Fruit fly (Drosophila melanogaster) S2 (cell line): ENCODE results near the gene CG13733.

Experiments
- CG8478 ChIP-seq: fragments of >200 bp; optimal IDR thresholded peaks from 2 replicates; lab custom pipeline; 2018
- CTCF ChIP-seq, 2 experiments: fragments of >200 bp; optimal IDR thresholded peaks; 2 replicates each; lab custom pipeline; 2018

Gene CG13733

DNA sequence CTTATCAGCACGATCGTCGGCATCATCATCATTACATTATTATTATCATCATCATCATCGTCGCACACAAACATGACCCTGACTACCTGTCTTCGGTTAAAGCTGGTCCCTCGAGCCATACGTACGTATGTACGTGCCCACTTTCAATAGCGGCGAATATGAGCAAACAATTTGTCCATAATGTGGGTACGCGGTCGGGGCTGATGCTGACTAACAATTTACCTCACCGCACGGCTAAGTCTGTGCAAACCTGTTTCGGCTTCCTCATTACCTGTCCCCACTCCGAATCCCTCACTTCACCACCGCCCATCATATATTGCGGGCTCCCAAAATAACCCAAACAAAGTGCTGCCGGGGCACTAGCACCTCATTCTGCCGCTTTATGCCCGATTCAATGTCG lies 48.3 kb downstream of the CG13733 start:
- TF ChIP-seq CTCF (optimal IDR thresholded peaks at IDR 0.05; lab: Kevin White, UChicago) (no peak), CG8478 (lab: Kevin White, UChicago) (no peak)

DNA sequence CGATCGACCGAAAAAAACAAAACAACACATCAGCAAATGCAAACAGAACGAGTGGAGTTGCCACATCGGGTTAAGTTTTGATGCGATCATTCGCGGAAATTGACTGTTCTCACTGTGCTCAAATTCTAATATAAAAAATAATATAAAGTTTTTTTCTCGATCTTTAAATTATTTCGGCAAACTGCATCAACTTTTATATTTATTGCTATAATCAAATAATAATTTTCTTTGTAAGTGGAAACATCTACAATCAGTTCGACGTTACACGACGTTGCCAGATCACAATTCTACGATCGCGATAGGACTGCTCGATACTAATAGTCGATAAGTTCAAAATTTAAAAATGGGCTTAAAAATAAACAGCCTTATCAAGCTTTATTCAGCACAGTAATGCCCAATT lies 49.9 kb downstream of the CG13733 start, which contains the start of gene Gorab:
Gene Gorab, minus strand, starts transcription at position 58 of the 400 bp plus-strand sequence.
- TF ChIP-seq CTCF (optimal IDR thresholded peaks at IDR 0.05; lab: Kevin White, UChicago) (no peak), CG8478 (lab: Kevin White, UChicago) (no peak)
